Worm (Caenorhabditis elegans) whole organism, early embryonic: ENCODE measurements around the gene Y37A1B.7.

Experiments used
- B0310.2 ChIP-seq: sonication (generic microtip); optimal IDR thresholded peaks from 2 replicates; lab custom pipeline; 2016; ENCODE audit warnings: mild to moderate bottlenecking, missing genetic modification characterization, missing compliant biosample characterization
- F13C5.2 ChIP-seq: sonication (generic microtip); optimal IDR thresholded peaks from 2 replicates; lab custom pipeline; 2017; ENCODE audit warnings: mild to moderate bottlenecking, missing genetic modification characterization, inconsistent platforms, missing compliant biosample characterization
- aly-1 ChIP-seq: sonication (generic microtip); optimal IDR thresholded peaks from 2 replicates; lab custom pipeline; 2016; ENCODE audit warnings: missing genetic modification characterization, missing compliant biosample characterization
- ama-1 ChIP-seq: fragments of 150-350 bp; optimal IDR thresholded peaks from 2 replicates; lab custom pipeline; 2014
- ceh-13 ChIP-seq: fragments of 200-800 bp; sonication (Bioruptor generic); optimal IDR thresholded peaks from 2 replicates; lab custom pipeline; 2018; ENCODE audit warnings: mild to moderate bottlenecking, missing genetic modification characterization, missing compliant biosample characterization
- ceh-36 ChIP-seq: sonication (generic microtip); optimal IDR thresholded peaks from 2 replicates; lab custom pipeline; 2016; ENCODE audit warnings: missing genetic modification characterization, inconsistent platforms, missing compliant biosample characterization
- ets-7 ChIP-seq: sonication (generic microtip); optimal IDR thresholded peaks from 2 replicates; lab custom pipeline; 2016; ENCODE audit warnings: missing genotype, missing genetic modification characterization, missing compliant biosample characterization
- flt-1 ChIP-seq: fragments of 200-800 bp; sonication (Bioruptor generic); IDR thresholded peaks from 2 replicates; pipeline ENCODE4 v1.3.6; 2022; ENCODE audit warnings: missing genetic modification characterization, missing compliant biosample characterization
- hmbx-1 ChIP-seq: sonication (generic microtip); optimal IDR thresholded peaks from 2 replicates; lab custom pipeline; 2016; ENCODE audit warnings: mild to moderate bottlenecking, missing genetic modification characterization, missing compliant biosample characterization
- hmg-4 ChIP-seq: fragments of 200-800 bp; sonication (Bioruptor generic); optimal IDR thresholded peaks from 2 replicates; lab custom pipeline; 2018; ENCODE audit warnings: mild to moderate bottlenecking, missing genetic modification characterization, missing compliant biosample characterization
- hnd-1 ChIP-seq: sonication (generic microtip); optimal IDR thresholded peaks from 2 replicates; lab custom pipeline; 2016; ENCODE audit warnings: missing genetic modification characterization, missing compliant biosample characterization
- pes-1 ChIP-seq: fragments of 200-800 bp; sonication (Bioruptor generic); IDR thresholded peaks from 2 replicates; pipeline ENCODE4 v1.3.6; 2022; ENCODE audit warnings: missing genetic modification reagents, missing genetic modification characterization, missing compliant biosample characterization
- scrt-1 ChIP-seq: fragments of 200-800 bp; sonication (Bioruptor generic); IDR thresholded peaks from 2 replicates; pipeline ENCODE4 v1.3.6; 2022; ENCODE audit warnings: missing genetic modification characterization, missing compliant biosample characterization
- sea-1 ChIP-seq: fragments of 200-800 bp; sonication (Bioruptor generic); conservative IDR thresholded peaks from 2 replicates; pipeline ENCODE4 v1.3.6; 2022; ENCODE audit warnings: missing genetic modification characterization, missing compliant biosample characterization
- tbx-11 ChIP-seq: fragments of 200-800 bp; sonication (Bioruptor generic); IDR thresholded peaks from 2 replicates; pipeline ENCODE4 v1.3.6; 2022; ENCODE audit warnings: missing genetic modification characterization, missing compliant biosample characterization
- tbx-37 ChIP-seq: fragments of 200-800 bp; sonication (Bioruptor generic); conservative IDR thresholded peaks from 2 replicates; pipeline ENCODE4 v1.3.6; 2022; ENCODE audit warnings: missing genetic modification reagents, missing genetic modification characterization, missing compliant biosample characterization
- tra-4 ChIP-seq: sonication (generic microtip); optimal IDR thresholded peaks from 2 replicates; lab custom pipeline; 2017; ENCODE audit warnings: missing genetic modification characterization, missing compliant biosample characterization

Gene Y37A1B.7

DNA sequence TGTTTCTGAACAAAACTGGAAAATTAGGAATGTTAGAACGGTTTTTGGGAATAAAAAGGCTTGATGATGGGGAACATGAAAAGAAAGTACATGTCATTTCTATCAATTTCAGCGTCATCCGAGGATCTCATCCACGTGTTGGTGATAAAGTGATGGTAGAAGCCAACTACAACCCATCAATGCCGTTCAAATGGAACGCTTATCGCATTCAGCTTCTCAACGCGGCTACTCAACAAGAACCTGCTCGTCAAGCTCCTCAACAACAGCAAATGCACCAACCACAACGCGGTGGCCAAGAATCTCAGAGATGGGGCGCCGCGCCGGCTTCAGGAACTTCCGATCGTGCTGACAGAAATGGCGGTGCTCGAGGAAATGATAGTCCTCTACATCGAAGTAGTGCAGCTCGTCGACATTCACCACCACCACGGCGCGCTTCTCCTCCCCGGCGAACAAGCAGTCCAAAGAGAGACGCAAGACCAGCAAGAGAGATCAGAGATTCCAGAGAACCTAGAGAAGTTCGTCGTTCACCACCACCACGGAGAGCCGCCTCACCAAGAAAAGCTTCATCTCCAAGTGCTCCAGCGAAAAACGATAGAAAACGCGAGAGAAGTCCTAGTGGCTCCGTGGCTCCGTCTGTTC is 28.6 kb upstream of the Y37A1B.7 start:
- TF ChIP-seq tbx-37 (GFP tag; lab: Robert Waterston, UW) (no peak), pes-1 (GFP tag; lab: Robert Waterston, UW) (no peak), tbx-11 (0 out of 2 replicates have a peak, but pooled peaks have one; percentile 57), scrt-1 (GFP tag; lab: Robert Waterston, UW) (no peak), ets-7 (tag; lab: Kevin White, UChicago) (no peak), B0310.2 (tag; lab: Kevin White, UChicago) (no peak)

DNA sequence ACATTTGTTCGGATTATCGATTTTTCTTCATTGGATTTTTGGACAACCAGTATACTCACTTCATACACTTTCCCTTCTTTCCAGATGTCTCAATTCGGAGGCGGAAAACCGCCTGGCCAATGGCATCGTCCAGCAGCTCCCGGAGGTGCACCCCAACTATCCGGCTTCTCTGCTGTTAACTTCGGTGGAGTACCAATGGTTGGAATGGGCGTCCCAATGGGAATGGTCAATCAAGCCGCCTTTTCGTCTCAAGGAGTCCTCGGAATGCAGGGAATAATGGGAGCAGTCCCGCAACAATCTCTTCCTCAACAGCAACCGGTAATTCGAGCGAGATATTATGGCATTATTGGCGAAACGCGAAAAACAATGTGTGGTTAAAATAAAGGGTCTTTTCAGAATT is 27.9 kb upstream of the Y37A1B.7 start, which contains the start of gene ccar-1:
Gene ccar-1, plus strand, starts transcription at position 83 of the 400 bp plus-strand sequence.
- no peak for TF ChIP-seq ama-1 (lab: Kevin White, UChicago)
- TF ChIP-seq hmg-4: peak; percentile 32
- TF ChIP-seq sea-1 (GFP tag; lab: Robert Waterston, UW): 0 out of 2 replicates have a peak, but pooled peaks have one; percentile 63
- no peak for TF ChIP-seq hnd-1 (tag; lab: Kevin White, UChicago)
- TF ChIP-seq ets-7 (tag; lab: Kevin White, UChicago): no peak

DNA sequence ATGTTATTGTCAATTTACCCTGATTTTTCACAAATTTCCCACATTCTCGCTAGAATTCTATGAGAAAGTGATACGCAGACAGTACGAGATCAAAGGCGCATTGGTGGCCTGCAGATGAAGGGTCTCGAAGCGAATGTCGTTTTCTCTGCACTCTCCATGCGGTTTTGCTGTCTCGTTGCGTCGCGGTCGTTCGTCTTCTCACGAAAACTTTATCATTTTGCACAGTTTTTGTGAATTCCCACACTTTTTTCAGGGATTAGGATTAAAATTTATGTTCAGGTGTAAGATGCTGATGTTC is 27.4 kb upstream of the Y37A1B.7 start:
- no peak for TF ChIP-seq ceh-13 (GFP tag; lab: Kevin White, UChicago)
- no peak for TF ChIP-seq tra-4 (tag; lab: Kevin White, UChicago)
- no peak for TF ChIP-seq tbx-37 (GFP tag; lab: Robert Waterston, UW)
- TF ChIP-seq ets-7 (tag; lab: Kevin White, UChicago): no peak
- no peak for TF ChIP-seq sea-1 (GFP tag; lab: Robert Waterston, UW)
- no peak for TF ChIP-seq B0310.2 (tag; lab: Kevin White, UChicago)
- no peak for TF ChIP-seq ama-1 (lab: Kevin White, UChicago)
- no peak for TF ChIP-seq pes-1 (GFP tag; lab: Robert Waterston, UW)
- TF ChIP-seq flt-1 (GFP tag; lab: Robert Waterston, UW): no peak
- no peak for TF ChIP-seq scrt-1 (GFP tag; lab: Robert Waterston, UW)
- TF ChIP-seq F13C5.2 (tag; lab: Kevin White, UChicago): no peak
- TF ChIP-seq hmbx-1: no peak
- no peak for TF ChIP-seq hnd-1 (tag; lab: Kevin White, UChicago)
- no peak for TF ChIP-seq ceh-36 (tag; lab: Kevin White, UChicago)

DNA sequence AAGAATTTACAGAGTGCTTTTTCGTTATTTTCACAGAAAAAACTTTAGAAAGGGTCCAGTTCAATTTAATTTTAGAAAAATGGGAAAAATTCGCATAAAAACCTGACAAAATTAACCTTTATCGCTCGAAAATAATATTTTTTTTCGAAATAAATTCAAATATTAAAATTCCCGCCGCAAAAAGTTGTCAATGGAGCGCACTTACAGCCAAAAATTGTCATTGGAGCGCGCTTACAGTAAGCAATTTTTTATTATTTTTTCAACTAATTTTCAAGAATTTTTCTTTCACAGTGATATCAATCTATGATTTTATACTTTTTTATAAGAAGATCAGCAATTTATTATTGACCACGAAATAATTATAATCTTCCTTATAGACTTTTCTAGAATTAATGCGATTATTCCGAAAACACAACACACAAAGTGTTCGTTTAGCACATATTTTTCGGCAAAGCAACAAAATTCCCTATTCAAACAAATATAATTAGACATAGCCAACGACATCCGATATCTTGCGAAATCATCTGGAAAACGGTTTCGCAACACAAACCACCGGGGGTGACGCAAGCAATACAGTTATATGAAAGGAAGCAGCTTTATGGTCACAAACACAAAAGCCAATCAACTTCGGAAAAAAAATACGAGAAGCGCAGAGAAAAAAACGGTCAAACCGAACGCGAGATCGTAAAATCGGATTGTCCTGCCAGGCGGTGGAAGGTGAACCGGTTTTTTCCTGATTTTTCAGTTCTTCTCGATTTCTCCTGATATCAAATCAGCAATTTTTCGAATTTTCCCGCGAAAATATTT is 26.8 kb upstream of the Y37A1B.7 start:
- TF ChIP-seq F13C5.2 (tag; lab: Kevin White, UChicago) (no peak), sea-1 (GFP tag; lab: Robert Waterston, UW) (no peak), B0310.2 (tag; lab: Kevin White, UChicago) (no peak), tbx-37 (GFP tag; lab: Robert Waterston, UW) (no peak), ets-7 (tag; lab: Kevin White, UChicago) (no peak), aly-1 (tag; lab: Kevin White, UChicago) (no peak), hnd-1 (tag; lab: Kevin White, UChicago) (no peak), tbx-11 (no peak), tra-4 (tag; lab: Kevin White, UChicago) (no peak), scrt-1 (GFP tag; lab: Robert Waterston, UW) (no peak), pes-1 (GFP tag; lab: Robert Waterston, UW) (no peak), ceh-13 (GFP tag; lab: Kevin White, UChicago) (no peak), hmg-4 (no peak)

DNA sequence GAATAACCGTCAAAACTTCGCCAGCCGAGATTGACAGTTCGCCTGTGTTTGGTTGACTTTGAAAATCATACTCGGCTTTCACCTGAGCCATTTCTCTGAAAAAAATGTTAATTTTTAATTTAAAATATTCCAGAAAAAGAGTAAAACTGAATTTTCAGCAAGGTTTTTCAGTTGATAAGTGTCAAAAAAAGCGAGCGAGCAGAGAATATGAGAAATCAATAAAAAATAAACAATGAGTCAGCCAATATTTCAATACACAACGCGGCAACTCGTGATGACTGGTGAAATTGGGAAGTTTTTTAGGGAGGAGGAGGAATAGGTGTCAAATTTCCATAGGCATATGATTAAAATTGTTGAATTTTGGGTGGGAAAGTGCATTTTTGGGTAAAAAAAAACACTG is 26.2 kb upstream of the Y37A1B.7 start, which contains the start of gene lst-4:
Gene lst-4, minus strand, starts transcription at position 101 of the 400 bp plus-strand sequence.
- no peak for TF ChIP-seq tra-4 (tag; lab: Kevin White, UChicago)
- no peak for TF ChIP-seq scrt-1 (GFP tag; lab: Robert Waterston, UW)
- no peak for TF ChIP-seq B0310.2 (tag; lab: Kevin White, UChicago)
- no peak for TF ChIP-seq ets-7 (tag; lab: Kevin White, UChicago)
- TF ChIP-seq ceh-13 (GFP tag; lab: Kevin White, UChicago): no peak
- TF ChIP-seq tbx-37 (GFP tag; lab: Robert Waterston, UW): no peak
- TF ChIP-seq ceh-36 (tag; lab: Kevin White, UChicago): no peak
- no peak for TF ChIP-seq sea-1 (GFP tag; lab: Robert Waterston, UW)
- TF ChIP-seq hmg-4: no peak
- no peak for TF ChIP-seq aly-1 (tag; lab: Kevin White, UChicago)

DNA sequence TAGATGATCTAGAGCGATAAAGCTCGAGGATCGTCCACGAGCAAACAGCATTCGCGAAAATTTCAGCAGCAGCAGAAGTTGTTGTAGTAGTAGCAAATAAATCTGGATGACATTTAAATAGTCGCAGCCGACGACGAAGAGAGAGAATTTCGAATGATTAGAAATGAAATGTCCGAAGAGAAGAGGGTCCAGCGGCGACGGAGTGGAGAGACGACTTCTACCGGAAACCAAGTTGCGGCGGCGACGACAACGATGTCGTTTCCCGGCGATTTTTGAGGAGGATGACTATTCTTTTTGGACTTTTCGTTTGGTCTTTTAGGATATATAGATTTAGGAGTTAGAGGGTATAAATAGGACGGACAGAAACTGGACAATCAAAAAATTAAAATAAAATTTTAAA is 22.8 kb upstream of the Y37A1B.7 start:
- no peak for TF ChIP-seq tra-4 (tag; lab: Kevin White, UChicago)
- no peak for TF ChIP-seq ceh-13 (GFP tag; lab: Kevin White, UChicago)
- no peak for TF ChIP-seq pes-1 (GFP tag; lab: Robert Waterston, UW)
- no peak for TF ChIP-seq ama-1 (lab: Kevin White, UChicago)
- no peak for TF ChIP-seq ets-7 (tag; lab: Kevin White, UChicago)
- no peak for TF ChIP-seq B0310.2 (tag; lab: Kevin White, UChicago)
- TF ChIP-seq F13C5.2 (tag; lab: Kevin White, UChicago): no peak
- no peak for TF ChIP-seq sea-1 (GFP tag; lab: Robert Waterston, UW)
- TF ChIP-seq scrt-1 (GFP tag; lab: Robert Waterston, UW): no peak

DNA sequence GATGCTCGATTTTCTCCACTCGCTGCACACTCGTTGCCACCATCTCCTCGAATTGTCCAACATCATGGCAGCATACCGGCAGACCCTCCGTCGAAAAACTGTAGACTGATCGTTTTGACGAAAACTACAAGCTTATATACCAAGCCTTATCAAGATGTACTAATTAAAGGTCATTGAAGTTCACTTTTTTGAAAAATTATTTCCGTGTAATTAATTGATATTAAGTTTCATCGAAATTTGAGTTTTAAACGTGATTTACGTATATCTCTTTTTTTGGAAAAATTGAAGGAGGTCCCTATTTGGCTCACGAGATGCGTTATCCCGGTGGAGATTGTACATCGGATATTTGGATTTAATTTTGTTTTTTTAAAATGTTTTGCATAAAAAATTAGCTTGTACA is 17.0 kb upstream of the Y37A1B.7 start, which contains the start of gene Y37A1B.4:
Gene Y37A1B.4, minus strand, starts transcription at position 101 of the 400 bp plus-strand sequence.
- TF ChIP-seq flt-1 (GFP tag; lab: Robert Waterston, UW): no peak
- no peak for TF ChIP-seq sea-1 (GFP tag; lab: Robert Waterston, UW)
- TF ChIP-seq ets-7 (tag; lab: Kevin White, UChicago): no peak
- no peak for TF ChIP-seq pes-1 (GFP tag; lab: Robert Waterston, UW)
- TF ChIP-seq hnd-1 (tag; lab: Kevin White, UChicago): no peak
- TF ChIP-seq tbx-11: no peak
- TF ChIP-seq tbx-37 (GFP tag; lab: Robert Waterston, UW): no peak
- TF ChIP-seq B0310.2 (tag; lab: Kevin White, UChicago): no peak
- no peak for TF ChIP-seq ceh-13 (GFP tag; lab: Kevin White, UChicago)
- TF ChIP-seq hmg-4: no peak
- no peak for TF ChIP-seq scrt-1 (GFP tag; lab: Robert Waterston, UW)
- no peak for TF ChIP-seq ama-1 (lab: Kevin White, UChicago)
